Worm (Caenorhabditis elegans): ENCODE data around the gene T06E8.2.

ce11 chrV:10012639-10013038 lies 23.6 kb downstream of the T06E8.2 start:
- TF ChIP-seq pqm-1 (tag; optimal IDR thresholded peaks at IDR 0.05) (no peak), ama-1 (optimal IDR thresholded peaks at IDR 0.05) (no peak), nhr-11 (tag; optimal IDR thresholded peaks at IDR 0.05) (no peak)

All from whole organism, late embryonic.